Worm (Caenorhabditis elegans) whole organism, L2 larva: ENCODE measurements around the gene asp-13.
A peak's percentile ranks its signal among the peaks of the same experiment; 100 is the strongest.

Experiments
- F13H6.1 ChIP-seq: sonication (generic microtip); optimal IDR thresholded peaks from 2 replicates; lab custom pipeline; 2016; ENCODE audit warnings: missing genetic modification characterization, missing compliant biosample characterization
- ZK546.5 ChIP-seq: sonication (generic microtip); optimal IDR thresholded peaks from 2 replicates; lab custom pipeline; 2017; ENCODE audit warnings: missing biosample characterization, missing genetic modification characterization
- alr-1 ChIP-seq: fragments of 150-350 bp; optimal IDR thresholded peaks from 2 replicates; lab custom pipeline; 2014; ENCODE audit warnings: missing biosample characterization, missing genetic modification characterization
- lsy-2 ChIP-seq, 2 experiments: fragments of 150-350 bp in 1 of 2; sonication (generic microtip) in 1 of 2; optimal IDR thresholded peaks; 2 replicates each; lab custom pipeline; 2014 to 2017; ENCODE audit warnings: missing biosample characterization in 2 of 2, missing genetic modification characterization in 2 of 2
- nhr-12 ChIP-seq: fragments of 150-350 bp; optimal IDR thresholded peaks from 2 replicates; lab custom pipeline; 2014; ENCODE audit warnings: missing biosample characterization, missing genetic modification characterization
- nhr-129 ChIP-seq: fragments of 150-350 bp; optimal IDR thresholded peaks from 2 replicates; lab custom pipeline; 2014; ENCODE audit warnings: missing biosample characterization, missing genetic modification characterization
- sma-9 ChIP-seq, 2 experiments: fragments of 150-350 bp in 1 of 2; sonication (generic microtip) in 1 of 2; optimal IDR thresholded peaks; 2 replicates each; lab custom pipeline; 2014 to 2016; ENCODE audit warnings: missing genetic modification characterization in 2 of 2, mild to moderate bottlenecking in 1 of 2, missing biosample characterization in 1 of 2, missing compliant biosample characterization in 1 of 2, missing genetic modification reagents in 1 of 2, moderate library complexity in 1 of 2

asp-13 gene

DNA sequence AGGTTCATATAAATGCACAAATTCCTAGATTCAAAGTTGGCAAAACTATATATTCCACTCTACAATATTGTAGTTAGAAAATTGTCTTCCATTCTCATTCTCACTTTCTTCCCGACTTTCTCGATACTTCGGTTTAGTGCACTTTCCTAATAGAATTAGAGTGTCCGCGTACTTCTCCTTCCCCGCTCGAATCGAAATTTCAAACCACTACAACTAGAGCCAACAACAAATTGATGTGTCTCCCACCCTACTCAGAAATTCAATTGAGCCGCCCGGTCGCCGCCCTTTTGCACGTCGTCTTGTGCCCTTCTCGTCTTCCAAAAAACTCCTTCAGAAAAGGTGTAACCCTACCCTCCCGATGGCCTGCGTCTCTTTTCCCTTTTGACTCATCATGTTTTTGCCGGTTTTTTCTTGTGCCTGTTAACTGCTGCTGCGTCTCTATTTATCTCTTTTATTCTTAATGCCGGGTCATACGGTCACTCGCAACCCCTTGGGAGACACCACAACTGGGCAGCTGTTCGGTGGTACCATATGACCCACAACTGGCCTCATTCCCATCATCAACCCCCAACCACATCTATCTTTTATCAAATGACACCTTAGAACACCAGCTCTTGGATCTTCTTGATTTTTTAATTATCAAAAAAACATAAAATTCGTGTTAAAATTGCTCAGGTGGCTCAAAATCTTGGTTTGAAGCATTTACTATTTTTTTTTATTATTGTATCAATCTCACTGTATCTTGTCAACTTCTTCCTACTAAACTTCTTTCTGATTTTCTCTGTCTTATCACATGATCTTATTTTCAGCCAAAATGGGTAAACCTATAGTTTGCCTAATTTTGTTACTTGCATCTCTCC is 48.7 kb downstream of the asp-13 start, which contains the start of gene tag-196:
Gene tag-196 (plus strand): TSS at position 810 of the 860 bp plus-strand sequence.
- TF ChIP-seq ZK546.5 (tag; lab: Kevin White, UChicago), result no peak
- peak in 1 of 2 experiments; percentile 29 for TF ChIP-seq lsy-2 (tag; optimal IDR thresholded peaks at IDR 0.05; lab: Kevin White, UChicago)
- TF ChIP-seq nhr-129 (tag; lab: Kevin White, UChicago), result peak; percentile 62
- TF ChIP-seq F13H6.1 (tag; lab: Kevin White, UChicago), result peak; percentile 46
- peak; percentile 9 for TF ChIP-seq sma-9 (GFP tag; optimal IDR thresholded peaks at IDR 0.05; lab: Kevin White, UChicago)
- TF ChIP-seq sma-9 (tag; optimal IDR thresholded peaks at IDR 0.05; lab: Kevin White, UChicago), result no peak

ce11 chrV:8592691-8593307 is 50.2 kb downstream of the asp-13 start:
- TF ChIP-seq nhr-12 (tag; lab: Kevin White, UChicago) (no peak), alr-1 (tag; lab: Kevin White, UChicago) (no peak), sma-9 (GFP tag; optimal IDR thresholded peaks at IDR 0.05; lab: Kevin White, UChicago) (peak; percentile 10), sma-9 (tag; optimal IDR thresholded peaks at IDR 0.05; lab: Kevin White, UChicago) (no peak)
